Worm (Caenorhabditis elegans) whole organism, mixed stage, embryonic: ENCODE data around the gene F56A8.5.

Experiments
- M03D4.4 ChIP-seq: sonication (generic microtip); optimal IDR thresholded peaks from 2 replicates; lab custom pipeline; 2017; ENCODE audit warnings: mild to moderate bottlenecking, missing genetic modification characterization, missing compliant biosample characterization
- bed-3 ChIP-seq: fragments of 200-800 bp; sonication (Bioruptor generic); optimal IDR thresholded peaks from 3 replicates; lab custom pipeline; 2018; ENCODE audit warnings: mild to moderate bottlenecking, missing genetic modification characterization, moderate library complexity, missing compliant biosample characterization
- ceh-43 ChIP-seq: fragments of 200-800 bp; sonication (Bioruptor generic); optimal IDR thresholded peaks from 2 replicates; lab custom pipeline; 2018; ENCODE audit warnings: mild to moderate bottlenecking, missing genetic modification characterization, moderate library complexity, missing compliant biosample characterization
- ceh-83 ChIP-seq: fragments of 200-800 bp; sonication (Bioruptor generic); optimal IDR thresholded peaks from 2 replicates; lab custom pipeline; 2018; ENCODE audit warnings: mild to moderate bottlenecking, missing genetic modification characterization, missing compliant biosample characterization
- ces-1 ChIP-seq: fragments of 150-350 bp; optimal IDR thresholded peaks from 2 replicates; lab custom pipeline; 2014; ENCODE audit warnings: missing biosample characterization, missing genetic modification reagents, missing genetic modification characterization
- cnd-1 ChIP-seq: fragments of 200-800 bp; sonication (Bioruptor generic); optimal IDR thresholded peaks from 2 replicates; lab custom pipeline; 2018; ENCODE audit warnings: mild to moderate bottlenecking, missing genetic modification characterization, missing compliant biosample characterization
- drap-1 ChIP-seq: fragments of 200-800 bp; sonication (Bioruptor generic); optimal IDR thresholded peaks from 3 replicates; lab custom pipeline; 2018; ENCODE audit warnings: mild to moderate bottlenecking, missing genetic modification characterization, missing compliant biosample characterization
- elt-1 ChIP-seq: sonication (generic microtip); optimal IDR thresholded peaks from 2 replicates; lab custom pipeline; 2017; ENCODE audit warnings: missing genetic modification characterization, mild to moderate bottlenecking, missing compliant biosample characterization, antibody characterized with exemption, moderate library complexity, borderline replicate concordance; ENCODE audit not compliant: insufficient read depth
- elt-3 ChIP-seq: fragments of 150-350 bp; optimal IDR thresholded peaks from 2 replicates; lab custom pipeline; 2014; ENCODE audit warnings: missing biosample characterization, missing genetic modification characterization
- flh-1 ChIP-seq: fragments of 200-800 bp; sonication (Bioruptor generic); optimal IDR thresholded peaks from 2 replicates; lab custom pipeline; 2018; ENCODE audit warnings: mild to moderate bottlenecking, missing genetic modification characterization, moderate library complexity, missing compliant biosample characterization
- ham-2 ChIP-seq: fragments of 200-800 bp; sonication (Bioruptor generic); optimal IDR thresholded peaks from 2 replicates; lab custom pipeline; 2018; ENCODE audit warnings: mild to moderate bottlenecking, missing genetic modification characterization, missing compliant biosample characterization
- lin-13 ChIP-seq: fragments of 150-350 bp; optimal IDR thresholded peaks from 2 replicates; lab custom pipeline; 2014; ENCODE audit warnings: missing biosample characterization, missing genetic modification characterization
- lin-32 ChIP-seq: fragments of 200-800 bp; sonication (Bioruptor generic); optimal IDR thresholded peaks from 2 replicates; lab custom pipeline; 2018; ENCODE audit warnings: mild to moderate bottlenecking, missing genetic modification characterization, missing compliant biosample characterization
- lsy-2 ChIP-seq: fragments of 150-350 bp; optimal IDR thresholded peaks from 2 replicates; lab custom pipeline; 2014; ENCODE audit warnings: missing biosample characterization, missing genetic modification characterization
- mep-1 ChIP-seq: fragments of 150-350 bp; optimal IDR thresholded peaks from 2 replicates; lab custom pipeline; 2017; ENCODE audit warnings: missing biosample characterization, missing genetic modification reagents, missing genetic modification characterization, inconsistent platforms
- mls-2 ChIP-seq: sonication (generic microtip); optimal IDR thresholded peaks from 2 replicates; lab custom pipeline; 2016; ENCODE audit warnings: mild to moderate bottlenecking, missing genetic modification characterization, moderate library complexity, missing compliant biosample characterization
- nhr-12 ChIP-seq: fragments of 150-350 bp; optimal IDR thresholded peaks from 2 replicates; lab custom pipeline; 2014; ENCODE audit warnings: missing biosample characterization, missing genetic modification characterization
- nhr-2 ChIP-seq: fragments of 150-350 bp; optimal IDR thresholded peaks from 2 replicates; lab custom pipeline; 2014; ENCODE audit warnings: missing biosample characterization, missing genetic modification characterization
- nhr-28 ChIP-seq: fragments of 150-350 bp; optimal IDR thresholded peaks from 2 replicates; lab custom pipeline; 2014; ENCODE audit warnings: missing biosample characterization, missing genetic modification characterization
- pha-4 ChIP-seq: fragments of 150-350 bp; optimal IDR thresholded peaks from 2 replicates; lab custom pipeline; 2018; ENCODE audit warnings: missing biosample characterization, missing genetic modification reagents, missing genetic modification characterization
- sem-2 ChIP-seq: fragments of 200-800 bp; sonication (Bioruptor generic); optimal IDR thresholded peaks from 2 replicates; lab custom pipeline; 2018; ENCODE audit warnings: mild to moderate bottlenecking, missing genetic modification characterization, missing compliant biosample characterization
- snpc-4 ChIP-seq: fragments of 150-350 bp; optimal IDR thresholded peaks from 2 replicates; lab custom pipeline; 2014; ENCODE audit warnings: missing biosample characterization, missing genetic modification characterization
- sptf-1 ChIP-seq: sonication (generic microtip); optimal IDR thresholded peaks from 2 replicates; lab custom pipeline; 2017; ENCODE audit warnings: mild to moderate bottlenecking, missing genetic modification characterization, moderate library complexity, missing compliant biosample characterization
- tbx-8 ChIP-seq: fragments of 200-800 bp; sonication (Bioruptor generic); optimal IDR thresholded peaks from 2 replicates; lab custom pipeline; 2018; ENCODE audit warnings: mild to moderate bottlenecking, missing genetic modification characterization, moderate library complexity, missing compliant biosample characterization
- unc-120 ChIP-seq: sonication (generic microtip); optimal IDR thresholded peaks from 2 replicates; lab custom pipeline; 2017; ENCODE audit warnings: missing genetic modification characterization, missing compliant biosample characterization; ENCODE audit not compliant: poor library complexity, severe bottlenecking
- unc-39 ChIP-seq: fragments of 150-350 bp; optimal IDR thresholded peaks from 2 replicates; lab custom pipeline; 2014; ENCODE audit warnings: missing biosample characterization, missing genetic modification characterization
- zip-8 ChIP-seq: fragments of 150-350 bp; optimal IDR thresholded peaks from 2 replicates; lab custom pipeline; 2014; ENCODE audit warnings: missing biosample characterization, missing genetic modification characterization

The F56A8.5 gene

ce11 chrIII:13277881-13278500 lies 12.3 kb downstream of the F56A8.5 start:
- no peak for TF ChIP-seq bed-3 (GFP tag; lab: Kevin White, UChicago)
- peak; percentile 98 for TF ChIP-seq zip-8 (tag; lab: Kevin White, UChicago)
- no peak for TF ChIP-seq ces-1 (GFP tag; lab: Kevin White, UChicago)

ce11 chrIII:13285421-13285820 lies 19.8 kb downstream of the F56A8.5 start, which contains the start of gene F56A8.8:
Gene F56A8.8 (plus strand): TSS chrIII:13285721.
- no peak for TF ChIP-seq mep-1
- no peak for TF ChIP-seq lin-13 (tag; lab: Kevin White, UChicago)
- no peak for TF ChIP-seq ham-2 (GFP tag; lab: Kevin White, UChicago)
- no peak for TF ChIP-seq pha-4 (tag; lab: Kevin White, UChicago)
- TF ChIP-seq elt-1 (tag; lab: Kevin White, UChicago) = no peak
- no peak for TF ChIP-seq nhr-28 (tag; lab: Kevin White, UChicago)
- TF ChIP-seq elt-3 = no peak
- TF ChIP-seq ceh-43 (GFP tag; lab: Kevin White, UChicago) = no peak
- no peak for TF ChIP-seq cnd-1
- no peak for TF ChIP-seq ces-1 (GFP tag; lab: Kevin White, UChicago)
- no peak for TF ChIP-seq snpc-4
- no peak for TF ChIP-seq unc-120 (tag; lab: Kevin White, UChicago)
- TF ChIP-seq nhr-12 (tag; lab: Kevin White, UChicago) = no peak
- no peak for TF ChIP-seq lin-32 (GFP tag; lab: Kevin White, UChicago)
- no peak for TF ChIP-seq ceh-83 (GFP tag; lab: Kevin White, UChicago)
- TF ChIP-seq nhr-2 = no peak

- TF ChIP-seq M03D4.4 (peak; percentile 43), drap-1 (peak; percentile 14), mls-2 (tag; lab: Kevin White, UChicago) (peak; percentile 51), ceh-43 (GFP tag; lab: Kevin White, UChicago) (peak; percentile 59), sptf-1 (tag; lab: Kevin White, UChicago) (peak; percentile 50)
Observed at ce11 chrIII:13292971-13293514, 27.4 kb downstream of the F56A8.5 start, which contains the start of gene set-25. Gene set-25 (minus strand): TSS chrIII:13293090.

ce11 chrIII:13296289-13296874 lies 30.7 kb downstream of the F56A8.5 start, which contains the start of gene npp-18:
Gene npp-18 (plus strand): TSS chrIII:13296853.
- peak; percentile 13 for TF ChIP-seq pha-4 (tag; lab: Kevin White, UChicago)
- peak; percentile 49 for TF ChIP-seq lsy-2 (tag; lab: Kevin White, UChicago)
- TF ChIP-seq lin-13 (tag; lab: Kevin White, UChicago) = peak; percentile 16
- TF ChIP-seq mep-1 = peak; percentile 16
- peak; percentile 60 for TF ChIP-seq ces-1 (GFP tag; lab: Kevin White, UChicago)

- no peak for TF ChIP-seq unc-39 (tag; lab: Kevin White, UChicago)
- TF ChIP-seq elt-1 (tag; lab: Kevin White, UChicago) = peak; percentile 82
- no peak for TF ChIP-seq ces-1 (GFP tag; lab: Kevin White, UChicago)
- no peak for TF ChIP-seq flh-1 (GFP tag; lab: Kevin White, UChicago)
- no peak for TF ChIP-seq tbx-8 (GFP tag; lab: Kevin White, UChicago)
- no peak for TF ChIP-seq sem-2 (GFP tag; lab: Kevin White, UChicago)
- no peak for TF ChIP-seq ceh-43 (GFP tag; lab: Kevin White, UChicago)
- peak; percentile 35 for TF ChIP-seq nhr-2
- no peak for TF ChIP-seq cnd-1
- TF ChIP-seq pha-4 (tag; lab: Kevin White, UChicago) = no peak
- no peak for TF ChIP-seq nhr-28 (tag; lab: Kevin White, UChicago)
- no peak for TF ChIP-seq elt-3
Observed at ce11 chrIII:13298722-13299431, 33.2 kb downstream of the F56A8.5 start, which contains the start of gene pgm-2. Gene pgm-2 (plus strand): TSS chrIII:13299378.
